Fruit fly (Drosophila melanogaster): ENCODE measurements around the gene TfIIA-S-2.

TfIIA-S-2 gene

dm6 chrX:1052684-1053389, 41.4 kb upstream of the TfIIA-S-2 start (continued):
- TF ChIP-seq row (GFP tag; IDR thresholded peaks at IDR 0.05) = peak; percentile 48; the same call in 2 of the 3 replicates
- no peak for TF ChIP-seq tio (GFP tag; optimal IDR thresholded peaks at IDR 0.05)
- peak; percentile 23 for TF ChIP-seq CG15696 (tag; optimal IDR thresholded peaks at IDR 0.05)
- no peak for TF ChIP-seq ab (GFP tag; optimal IDR thresholded peaks at IDR 0.05)
- TF ChIP-seq CG3065 (GFP tag; optimal IDR thresholded peaks at IDR 0.05) = no peak
- TF ChIP-seq trem (tag; optimal IDR thresholded peaks at IDR 0.05) = peak; percentile 20
- no peak for TF ChIP-seq CG15011 (GFP tag; optimal IDR thresholded peaks at IDR 0.05)
- no peak for TF ChIP-seq CG11560 (tag; IDR thresholded peaks at IDR 0.05)
- no peak for TF ChIP-seq Fer1 (GFP tag; optimal IDR thresholded peaks at IDR 0.05)
- TF ChIP-seq repo (GFP tag; optimal IDR thresholded peaks at IDR 0.05) = peak; percentile 11
- TF ChIP-seq pum (GFP tag; optimal IDR thresholded peaks at IDR 0.05) = peak; percentile 48
- TF ChIP-seq nau (GFP tag; optimal IDR thresholded peaks at IDR 0.05) = no peak
- no peak for TF ChIP-seq inv (GFP tag; IDR thresholded peaks at IDR 0.05; ENCODE audit: partially characterized antibody)
- no peak for TF ChIP-seq H2.0 (GFP tag; IDR thresholded peaks at IDR 0.05)
- TF ChIP-seq CG12391 (tag; optimal IDR thresholded peaks at IDR 0.05) = peak; percentile 23
- no peak for TF ChIP-seq sob (GFP tag; IDR thresholded peaks at IDR 0.05)
- peak; percentile 28 for TF ChIP-seq nom (GFP tag; optimal IDR thresholded peaks at IDR 0.05)
- peak; percentile 31 for TF ChIP-seq D19A (tag; optimal IDR thresholded peaks at IDR 0.05)
- TF ChIP-seq CG14667 (GFP tag; IDR thresholded peaks at IDR 0.05) = peak; percentile 42
- TF ChIP-seq Gsc (GFP tag; IDR thresholded peaks at IDR 0.05) = no peak
- no peak for TF ChIP-seq ac (GFP tag; optimal IDR thresholded peaks at IDR 0.05)
- TF ChIP-seq toy (GFP tag; IDR thresholded peaks at IDR 0.05) = no peak
- peak; percentile 36 for TF ChIP-seq CG12769 (tag; optimal IDR thresholded peaks at IDR 0.05)
- TF ChIP-seq ap (GFP tag; IDR thresholded peaks at IDR 0.05) = 0 out of 2 replicates have a peak, but pooled peaks have one; percentile 23
- TF ChIP-seq Atf6 (GFP tag; IDR thresholded peaks at IDR 0.05) = 0 out of 2 replicates have a peak, but pooled peaks have one; percentile 33
- 0 out of 3 replicates have a peak, but pooled peaks have one; percentile 10 for TF ChIP-seq otp (GFP tag; IDR thresholded peaks at IDR 0.05)
- 0 out of 2 replicates have a peak, but pooled peaks have one; percentile 31 for TF ChIP-seq al (GFP tag; IDR thresholded peaks at IDR 0.05)
- no peak for TF ChIP-seq dm (GFP tag; optimal IDR thresholded peaks at IDR 0.05)
- TF ChIP-seq Lim3 (GFP tag; IDR thresholded peaks at IDR 0.05) = no peak
- no peak for TF ChIP-seq gt (GFP tag; IDR thresholded peaks at IDR 0.05)
- TF ChIP-seq Pdp1 (GFP tag; optimal IDR thresholded peaks at IDR 0.05) = peak in 1 of 2 experiments; percentile 40
- TF ChIP-seq Camta (GFP tag; optimal IDR thresholded peaks at IDR 0.05) = no peak
- TF ChIP-seq knrl (GFP tag; IDR thresholded peaks at IDR 0.05; ENCODE audit: partially characterized antibody) = no peak
- TF ChIP-seq CG1792 (GFP tag; optimal IDR thresholded peaks at IDR 0.05) = peak; percentile 9
- TF ChIP-seq Antp (GFP tag; optimal IDR thresholded peaks at IDR 0.05) = peak; percentile 52
- no peak for TF ChIP-seq ato (GFP tag; IDR thresholded peaks at IDR 0.05; ENCODE audit: partially characterized antibody)
- TF ChIP-seq pan (optimal IDR thresholded peaks at IDR 0.05) = no peak
- peak in 1 of 2 experiments; percentile 37 for TF ChIP-seq pan (GFP tag; optimal IDR thresholded peaks at IDR 0.05 in 1 of 2, IDR thresholded peaks at IDR 0.05 in 1 of 2)
- TF ChIP-seq CG8281 (tag; optimal IDR thresholded peaks at IDR 0.05) = no peak
- no peak for TF ChIP-seq Usf (GFP tag; optimal IDR thresholded peaks at IDR 0.05)
- no peak for TF ChIP-seq CG13894 (tag; optimal IDR thresholded peaks at IDR 0.05)
- TF ChIP-seq wor (GFP tag; IDR thresholded peaks at IDR 0.05) = peak; percentile 17; the same call in 1 of the 2 replicates
- TF ChIP-seq CG6765 (GFP tag; optimal IDR thresholded peaks at IDR 0.05) = no peak
- TF ChIP-seq CG15269 (tag; optimal IDR thresholded peaks at IDR 0.05) = peak; percentile 15
- peak; percentile 26 for TF ChIP-seq CG4820 (GFP tag; optimal IDR thresholded peaks at IDR 0.05)
- no peak for TF ChIP-seq Hey (tag; optimal IDR thresholded peaks at IDR 0.05)
- TF ChIP-seq grn (GFP tag; optimal IDR thresholded peaks at IDR 0.05) = no peak
- no peak for TF ChIP-seq Gug (GFP tag; IDR thresholded peaks at IDR 0.05)
- TF ChIP-seq dmrt99B (tag; optimal IDR thresholded peaks at IDR 0.05) = peak; percentile 57
- no peak for TF ChIP-seq CG1832 (GFP tag; optimal IDR thresholded peaks at IDR 0.05)

Data from whole organism, embryonic.